Worm (Caenorhabditis elegans): ENCODE results near the gene nspe-4.

nspe-4 gene

ce11 chrII:12574668-12575067 is 37.6 kb upstream of the nspe-4 start, which contains the start of gene Y38E10A.3:
Gene Y38E10A.3 (minus strand): TSS chrII:12574768.
- no peak for TF ChIP-seq efl-1 (optimal IDR thresholded peaks at IDR 0.05)
- peak in 1 of 2 experiments; percentile 59 for TF ChIP-seq efl-1 (GFP tag; optimal IDR thresholded peaks at IDR 0.05 in 1 of 2)
- TF ChIP-seq lin-35 (GFP tag; optimal IDR thresholded peaks at IDR 0.05) = no peak

ce11 chrII:12577754-12578153 is 34.6 kb upstream of the nspe-4 start, which contains the start of gene clec-8:
Gene clec-8 (minus strand): TSS chrII:12578061.
- TF ChIP-seq elt-2 (tag; optimal IDR thresholded peaks at IDR 0.05) (peak; percentile 72), ets-5 (GFP tag; IDR thresholded peaks at IDR 0.05) (no peak)

- TF ChIP-seq jun-1 (tag; optimal IDR thresholded peaks at IDR 0.05) (no peak), sptf-1 (tag; optimal IDR thresholded peaks at IDR 0.05) (no peak), egl-13 (tag; optimal IDR thresholded peaks at IDR 0.05) (no peak)
Observed at ce11 chrII:12580952-12581351, 31.4 kb upstream of the nspe-4 start, which contains the start of gene clec-4. Gene clec-4 (minus strand): TSS chrII:12581113.

- TF ChIP-seq nhr-85 (tag) = peak; percentile 62
- no peak for TF ChIP-seq unc-130 (tag; optimal IDR thresholded peaks at IDR 0.05)
- no peak for TF ChIP-seq nhr-20 (tag; optimal IDR thresholded peaks at IDR 0.05)
- peak; percentile 8 for TF ChIP-seq C16A3.4 (tag; optimal IDR thresholded peaks at IDR 0.05)
- peak; percentile 76 for TF ChIP-seq lin-15B (tag; optimal IDR thresholded peaks at IDR 0.05)
- no peak for TF ChIP-seq nhr-12 (tag; optimal IDR thresholded peaks at IDR 0.05)
- TF ChIP-seq snu-23 (GFP tag; optimal IDR thresholded peaks at IDR 0.05) = peak; percentile 42
- TF ChIP-seq tbx-2 (tag; optimal IDR thresholded peaks at IDR 0.05) = peak; percentile 8
- no peak for TF ChIP-seq efl-3 (GFP tag; optimal IDR thresholded peaks at IDR 0.05)
- peak; percentile 16 for TF ChIP-seq snpc-4 (tag; optimal IDR thresholded peaks at IDR 0.05)
- no peak for TF ChIP-seq blmp-1 (tag; optimal IDR thresholded peaks at IDR 0.05)
- peak; percentile 8 to 65 for TF ChIP-seq lin-35 (GFP tag; optimal IDR thresholded peaks at IDR 0.05)
- no peak for TF ChIP-seq C04F5.9 (tag; optimal IDR thresholded peaks at IDR 0.05)
- no peak for TF ChIP-seq mab-9 (GFP tag; IDR thresholded peaks at IDR 0.05)
- peak in 1 of 3 experiments; percentile 10 for TF ChIP-seq ceh-82 (tag; optimal IDR thresholded peaks at IDR 0.05)
- peak in 1 of 6 experiments; percentile 16 for TF ChIP-seq elt-3 (tag; optimal IDR thresholded peaks at IDR 0.05)
- TF ChIP-seq grh-1 (GFP tag; IDR thresholded peaks at IDR 0.05) = no peak
- TF ChIP-seq lin-13 (GFP tag; optimal IDR thresholded peaks at IDR 0.05) = peak; percentile 5
- no peak for TF ChIP-seq nhr-28 (tag; optimal IDR thresholded peaks at IDR 0.05)
- TF ChIP-seq lsy-2 (tag; optimal IDR thresholded peaks at IDR 0.05) = peak; percentile 22 to 23
- TF ChIP-seq efl-1 (optimal IDR thresholded peaks at IDR 0.05) = peak; percentile 64 to 71
- peak; percentile 74 to 94 for TF ChIP-seq efl-1 (GFP tag; optimal IDR thresholded peaks at IDR 0.05 in 1 of 2)
- peak; percentile 17 for TF ChIP-seq skn-1 (tag; optimal IDR thresholded peaks at IDR 0.05)
- TF ChIP-seq lin-14 (GFP tag; optimal IDR thresholded peaks at IDR 0.05) = peak; percentile 46
- no peak for TF ChIP-seq nhr-11 (tag; optimal IDR thresholded peaks at IDR 0.05)
- TF ChIP-seq mep-1 (tag; optimal IDR thresholded peaks at IDR 0.05) = peak; percentile 33
- TF ChIP-seq dpl-1 (GFP tag; optimal IDR thresholded peaks at IDR 0.05) = peak; percentile 13 to 70 (median 45)
Observed at ce11 chrII:12603667-12604621, 8.4 kb upstream of the nspe-4 start, which contains the start of the genes ceh-100 and lips-15. Gene ceh-100 (minus strand): TSS chrII:12603680. Gene lips-15 (plus strand): TSS chrII:12604386.

- TF ChIP-seq nhr-71 (tag; optimal IDR thresholded peaks at IDR 0.05) = no peak
- no peak for TF ChIP-seq ceh-90 (tag; optimal IDR thresholded peaks at IDR 0.05)
- no peak for TF ChIP-seq F16B12.6 (tag; optimal IDR thresholded peaks at IDR 0.05)
- TF ChIP-seq nhr-28 (tag; optimal IDR thresholded peaks at IDR 0.05) = no peak
- TF ChIP-seq zip-4 (GFP tag; optimal IDR thresholded peaks at IDR 0.05) = no peak
- TF ChIP-seq nhr-20 (tag; optimal IDR thresholded peaks at IDR 0.05) = no peak
- no peak for TF ChIP-seq ets-5 (GFP tag; IDR thresholded peaks at IDR 0.05)
- TF ChIP-seq lin-15B (tag; optimal IDR thresholded peaks at IDR 0.05) = no peak
- no peak for TF ChIP-seq pag-3 (tag; optimal IDR thresholded peaks at IDR 0.05; ENCODE audit: borderline replicate concordance, insufficient read depth)
- TF ChIP-seq sox-4 (tag; optimal IDR thresholded peaks at IDR 0.05) = no peak
- TF ChIP-seq mdl-1 (tag; optimal IDR thresholded peaks at IDR 0.05) = no peak
- no peak for TF ChIP-seq lir-3 (tag; optimal IDR thresholded peaks at IDR 0.05; ENCODE audit: poor library complexity)
- TF ChIP-seq efl-3 (GFP tag; optimal IDR thresholded peaks at IDR 0.05) = no peak
- TF ChIP-seq hlh-4 (tag; optimal IDR thresholded peaks at IDR 0.05) = no peak
Observed at ce11 chrII:12606108-12606507, 6.2 kb upstream of the nspe-4 start.

Measured in whole organism, L1 larva.